Worm (Caenorhabditis elegans) whole organism, L1 larva: ENCODE measurements around the gene ZK622.5.

Source experiments
- aha-1 ChIP-seq: fragments of 150-350 bp; optimal IDR thresholded peaks from 2 replicates; lab custom pipeline; 2014; ENCODE audit warnings: missing biosample characterization, missing genetic modification characterization
- elt-3 ChIP-seq, 6 experiments: fragments of 150-350 bp in 1 of 6; sonication (generic microtip); optimal IDR thresholded peaks; 2 replicates each; lab custom pipeline; 2017 to 2018; ENCODE audit warnings: missing biosample characterization in 6 of 6, missing genetic modification characterization in 6 of 6, inconsistent platforms in 1 of 6
- fos-1 ChIP-seq: fragments of 150-350 bp; optimal IDR thresholded peaks from 2 replicates; lab custom pipeline; 2014; ENCODE audit warnings: missing biosample characterization, missing genetic modification characterization
- nhr-237 ChIP-seq: fragments of 150-350 bp; optimal IDR thresholded peaks from 2 replicates; lab custom pipeline; 2014; ENCODE audit warnings: missing biosample characterization, missing genetic modification characterization
- nhr-85 ChIP-seq: sonication (generic microtip); peaks from one replicate; lab custom pipeline; 2016; ENCODE audit warnings: missing genetic modification characterization, inconsistent platforms, missing compliant biosample characterization
- nhr-90 ChIP-seq: sonication (generic microtip); optimal IDR thresholded peaks from 2 replicates; lab custom pipeline; 2016; ENCODE audit warnings: mild to moderate bottlenecking, missing genetic modification characterization, missing compliant biosample characterization; ENCODE audit not compliant: poor library complexity
- unc-62 ChIP-seq: fragments of 150-350 bp; optimal IDR thresholded peaks from 2 replicates; lab custom pipeline; 2014; ENCODE audit warnings: missing biosample characterization, missing genetic modification reagents, missing genetic modification characterization
- ztf-11 ChIP-seq, 2 experiments: sonication (generic microtip); optimal IDR thresholded peaks; 2 replicates each; lab custom pipeline; 2016 to 2017; ENCODE audit warnings: missing genetic modification characterization in 2 of 2, missing biosample characterization in 1 of 2, missing compliant biosample characterization in 1 of 2

ce11 chrII:5271729-5272322 lies 17.4 kb upstream of the ZK622.5 start, which contains the start of gene drn-1:
- TF ChIP-seq nhr-85 (tag; lab: Kevin White, UChicago), result no peak
- TF ChIP-seq nhr-237 (tag; lab: Kevin White, UChicago), result no peak
- no peak for TF ChIP-seq ztf-11 (tag; optimal IDR thresholded peaks at IDR 0.05; lab: Kevin White, UChicago)
- TF ChIP-seq fos-1, result no peak
- TF ChIP-seq nhr-90, result no peak
- TF ChIP-seq elt-3 (tag; optimal IDR thresholded peaks at IDR 0.05; lab: Kevin White, UChicago), result no peak
- no peak for TF ChIP-seq aha-1 (tag; lab: Kevin White, UChicago)
- no peak for TF ChIP-seq unc-62
